Worm (Caenorhabditis elegans) whole organism, L4 larva: ENCODE measurements around the gene B0496.2.

Experiments
- F10B5.3 ChIP-seq: sonication (generic microtip); optimal IDR thresholded peaks from 2 replicates; lab custom pipeline; 2016; ENCODE audit warnings: mild to moderate bottlenecking, missing genetic modification characterization, missing compliant biosample characterization
- F26F4.8 ChIP-seq: fragments of 200-800 bp; sonication (Bioruptor generic); conservative IDR thresholded peaks from 2 replicates; pipeline ENCODE4 v1.3.6; 2022; ENCODE audit warnings: missing genetic modification characterization, missing compliant biosample characterization
- F37D6.2 ChIP-seq: sonication (generic microtip); optimal IDR thresholded peaks from 2 replicates; lab custom pipeline; 2016; ENCODE audit warnings: mild to moderate bottlenecking, missing genetic modification characterization, missing compliant biosample characterization
- F44E2.7 ChIP-seq: fragments of 200-800 bp; sonication (Bioruptor generic); IDR thresholded peaks from 2 replicates; pipeline ENCODE4 v2.1.2; 2022; ENCODE audit warnings: missing genetic modification characterization, missing compliant biosample characterization
- F49E8.2 ChIP-seq: sonication (generic microtip); optimal IDR thresholded peaks from 2 replicates; lab custom pipeline; 2016; ENCODE audit warnings: missing compliant biosample characterization, mild to moderate bottlenecking, missing genetic modification characterization, borderline replicate concordance
- T26A8.4 ChIP-seq: fragments of 200-800 bp; sonication (Bioruptor generic); IDR thresholded peaks from 2 replicates; pipeline ENCODE4 v1.3.6; 2022; ENCODE audit warnings: missing genetic modification characterization, missing compliant biosample characterization
- ZK546.5 ChIP-seq, 2 experiments: sonication (generic microtip); optimal IDR thresholded peaks; 2 replicates each; lab custom pipeline; 2017; ENCODE audit warnings: missing biosample characterization in 2 of 2, missing genetic modification characterization in 2 of 2
- aha-1 ChIP-seq: fragments of 150-350 bp; peaks from one replicate; lab custom pipeline; 2014; ENCODE audit warnings: missing biosample characterization, missing genetic modification characterization
- ama-1 ChIP-seq: fragments of 150-350 bp; optimal IDR thresholded peaks from 2 replicates; lab custom pipeline; 2014; ENCODE audit warnings: inconsistent platforms, mixed read lengths
- arid-1 ChIP-seq: fragments of 200-800 bp; sonication (Bioruptor generic); conservative IDR thresholded peaks from 2 replicates; pipeline ENCODE4 v1.3.6; 2022; ENCODE audit warnings: missing genetic modification reagents, missing genetic modification characterization, missing compliant biosample characterization
- attf-4 ChIP-seq: sonication (generic microtip); optimal IDR thresholded peaks from 3 replicates; lab custom pipeline; 2017; ENCODE audit warnings: missing biosample characterization, missing genetic modification characterization
- ceh-32 ChIP-seq: sonication (generic microtip); optimal IDR thresholded peaks from 2 replicates; lab custom pipeline; 2016; ENCODE audit warnings: mild to moderate bottlenecking, missing genetic modification characterization, missing compliant biosample characterization; ENCODE audit not compliant: poor library complexity
- ctbp-1 ChIP-seq: fragments of 200-800 bp; sonication (Bioruptor generic); IDR thresholded peaks from 2 replicates; pipeline ENCODE4 v1.3.6; 2022; ENCODE audit warnings: missing genetic modification reagents, missing genetic modification characterization, missing compliant biosample characterization
- daf-16 ChIP-seq, 3 experiments: sonication (generic microtip); optimal IDR thresholded peaks; 2 replicates each; lab custom pipeline; 2016 to 2017; ENCODE audit warnings: missing genetic modification characterization in 3 of 3, missing genetic modification reagents in 3 of 3, mild to moderate bottlenecking in 2 of 3, missing compliant biosample characterization in 2 of 3, missing biosample characterization in 1 of 3, moderate library complexity in 1 of 3
- dmd-8 ChIP-seq: fragments of 200-800 bp; sonication (Bioruptor generic); IDR thresholded peaks from 2 replicates; pipeline ENCODE4 v1.3.6; 2022; ENCODE audit warnings: missing genetic modification characterization, missing compliant biosample characterization
- dpl-1 ChIP-seq: fragments of 150-350 bp; optimal IDR thresholded peaks from 2 replicates; lab custom pipeline; 2014; ENCODE audit warnings: missing biosample characterization, missing genetic modification reagents, missing genetic modification characterization
- duxl-1 ChIP-seq: sonication (generic microtip); optimal IDR thresholded peaks from 2 replicates; lab custom pipeline; 2016; ENCODE audit warnings: mild to moderate bottlenecking, missing genetic modification characterization, moderate library complexity, missing compliant biosample characterization; ENCODE audit not compliant: poor library complexity
- dve-1 ChIP-seq: sonication (generic microtip); optimal IDR thresholded peaks from 2 replicates; lab custom pipeline; 2017; ENCODE audit warnings: antibody characterized with exemption, mild to moderate bottlenecking, missing genetic modification characterization, missing compliant biosample characterization; ENCODE audit not compliant: insufficient read depth
- egl-43 ChIP-seq: fragments of 200-800 bp; sonication (Bioruptor generic); IDR thresholded peaks from 2 replicates; pipeline ENCODE4 v1.3.6; 2022; ENCODE audit warnings: missing genetic modification reagents, missing genetic modification characterization, missing compliant biosample characterization
- hlh-11 ChIP-seq: fragments of 200-800 bp; sonication (Bioruptor generic); optimal IDR thresholded peaks from 2 replicates; lab custom pipeline; 2018; ENCODE audit warnings: mild to moderate bottlenecking, missing genetic modification characterization, missing compliant biosample characterization
- hmg-1.1 ChIP-seq: fragments of 200-800 bp; sonication (Bioruptor generic); IDR thresholded peaks from 2 replicates; pipeline ENCODE4 v1.3.6; 2022; ENCODE audit warnings: missing genetic modification reagents, missing genetic modification characterization, missing compliant biosample characterization
- lin-1 ChIP-seq: fragments of 200-800 bp; sonication (Bioruptor generic); IDR thresholded peaks from 2 replicates; pipeline ENCODE4 v1.3.6; 2022; ENCODE audit warnings: missing genetic modification reagents, missing genetic modification characterization, missing compliant biosample characterization
- lin-29 ChIP-seq: fragments of 200-800 bp; sonication (Bioruptor generic); IDR thresholded peaks from 2 replicates; pipeline ENCODE4 v1.3.6; 2022; ENCODE audit warnings: missing genetic modification reagents, missing genetic modification characterization, missing compliant biosample characterization
- lin-39 ChIP-seq: fragments of 150-350 bp; optimal IDR thresholded peaks from 2 replicates; lab custom pipeline; 2014; ENCODE audit warnings: missing biosample characterization, missing genetic modification reagents, missing genetic modification characterization
- madf-5 ChIP-seq, 2 experiments: fragments of 200-800 bp; sonication (Bioruptor generic); IDR thresholded peaks; 2 replicates each; pipeline ENCODE4 v1.3.6; 2022; ENCODE audit warnings: missing compliant biosample characterization in 2 of 2, missing genetic modification characterization in 2 of 2
- madf-9 ChIP-seq: fragments of 200-800 bp; sonication (Bioruptor generic); conservative IDR thresholded peaks from 2 replicates; pipeline ENCODE4 v1.3.6; 2022; ENCODE audit warnings: missing genetic modification reagents, missing genetic modification characterization, missing compliant biosample characterization
- nhr-11 ChIP-seq: fragments of 150-350 bp; optimal IDR thresholded peaks from 2 replicates; lab custom pipeline; 2014; ENCODE audit warnings: missing biosample characterization, missing genetic modification characterization
- nhr-25 ChIP-seq: sonication (generic microtip); optimal IDR thresholded peaks from 2 replicates; lab custom pipeline; 2017; ENCODE audit warnings: missing genetic modification characterization, mild to moderate bottlenecking, missing compliant biosample characterization, antibody characterized with exemption, moderate library complexity, borderline replicate concordance; ENCODE audit not compliant: insufficient read depth
- nhr-41 ChIP-seq: fragments of 200-800 bp; sonication (Bioruptor generic); IDR thresholded peaks from 2 replicates; pipeline ENCODE4 v1.3.6; 2022; ENCODE audit warnings: missing genetic modification reagents, missing genetic modification characterization, missing compliant biosample characterization
- nhr-42 ChIP-seq: fragments of 200-800 bp; sonication (Bioruptor generic); IDR thresholded peaks from 2 replicates; pipeline ENCODE4 v1.3.6; 2022; ENCODE audit warnings: missing genetic modification characterization, missing compliant biosample characterization
- nhr-48 ChIP-seq: sonication (generic microtip); optimal IDR thresholded peaks from 2 replicates; lab custom pipeline; 2016; ENCODE audit warnings: mild to moderate bottlenecking, missing genetic modification characterization, missing compliant biosample characterization
- nhr-6 ChIP-seq: fragments of 150-350 bp; optimal IDR thresholded peaks from 2 replicates; lab custom pipeline; 2014; ENCODE audit warnings: missing biosample characterization, missing genetic modification characterization
- nhr-77 ChIP-seq: fragments of 150-350 bp; optimal IDR thresholded peaks from 2 replicates; lab custom pipeline; 2014; ENCODE audit warnings: missing biosample characterization, missing genetic modification characterization
- pha-4 ChIP-seq, 2 experiments: fragments of 150-350 bp in 1 of 2; fragments of 200-800 bp in 1 of 2; sonication (Bioruptor generic) in 1 of 2; IDR thresholded peaks in 1 of 2; optimal IDR thresholded peaks in 1 of 2; 2 replicates each; pipeline versions ENCODE4 v1.3.6 to Lab custom; 2014 to 2022; ENCODE audit warnings: missing genetic modification characterization in 2 of 2, missing genetic modification reagents in 2 of 2, missing biosample characterization in 1 of 2, missing compliant biosample characterization in 1 of 2
- php-3 ChIP-seq: fragments of 200-800 bp; sonication (Bioruptor generic); IDR thresholded peaks from 2 replicates; pipeline ENCODE4 v1.3.6; 2022; ENCODE audit warnings: missing genetic modification reagents, missing genetic modification characterization, missing compliant biosample characterization
- pqm-1 ChIP-seq: sonication (generic microtip); optimal IDR thresholded peaks from 2 replicates; lab custom pipeline; 2017; ENCODE audit warnings: missing biosample characterization, missing genetic modification characterization
- rbr-2 ChIP-seq: sonication (generic microtip); optimal IDR thresholded peaks from 2 replicates; lab custom pipeline; 2016; ENCODE audit warnings: missing genotype, missing genetic modification characterization, missing compliant biosample characterization
- set-16 ChIP-seq: fragments of 200-800 bp; sonication (Bioruptor generic); IDR thresholded peaks from 2 replicates; pipeline ENCODE4 v1.3.6; 2022; ENCODE audit warnings: missing genetic modification reagents, missing genetic modification characterization, missing compliant biosample characterization
- tag-97 ChIP-seq: fragments of 200-800 bp; sonication (Bioruptor generic); IDR thresholded peaks from 2 replicates; pipeline ENCODE4 v1.3.6; 2022; ENCODE audit warnings: missing genetic modification characterization, missing compliant biosample characterization
- unc-62 ChIP-seq, 3 experiments: fragments of 150-350 bp in 1 of 3; sonication (generic microtip); optimal IDR thresholded peaks in 2 of 3; peaks in 1 of 3; 1 replicate in 1 of 3; 2 replicates in 2 of 3; lab custom pipeline; 2014 to 2017; ENCODE audit warnings: missing biosample characterization in 3 of 3, missing genetic modification characterization in 3 of 3, missing genetic modification reagents in 3 of 3, missing genotype in 1 of 3
- vab-7 ChIP-seq: fragments of 200-800 bp; sonication (Bioruptor generic); IDR thresholded peaks from 2 replicates; pipeline ENCODE4 v1.3.6; 2022; ENCODE audit warnings: missing genetic modification reagents, missing genetic modification characterization, missing compliant biosample characterization
- zfp-2 ChIP-seq: sonication (generic microtip); optimal IDR thresholded peaks from 2 replicates; lab custom pipeline; 2016; ENCODE audit warnings: mild to moderate bottlenecking, missing genetic modification characterization, missing compliant biosample characterization
- ztf-11 ChIP-seq: fragments of 150-350 bp; optimal IDR thresholded peaks from 2 replicates; lab custom pipeline; 2014; ENCODE audit warnings: missing biosample characterization, missing genetic modification characterization

Gene B0496.2

DNA sequence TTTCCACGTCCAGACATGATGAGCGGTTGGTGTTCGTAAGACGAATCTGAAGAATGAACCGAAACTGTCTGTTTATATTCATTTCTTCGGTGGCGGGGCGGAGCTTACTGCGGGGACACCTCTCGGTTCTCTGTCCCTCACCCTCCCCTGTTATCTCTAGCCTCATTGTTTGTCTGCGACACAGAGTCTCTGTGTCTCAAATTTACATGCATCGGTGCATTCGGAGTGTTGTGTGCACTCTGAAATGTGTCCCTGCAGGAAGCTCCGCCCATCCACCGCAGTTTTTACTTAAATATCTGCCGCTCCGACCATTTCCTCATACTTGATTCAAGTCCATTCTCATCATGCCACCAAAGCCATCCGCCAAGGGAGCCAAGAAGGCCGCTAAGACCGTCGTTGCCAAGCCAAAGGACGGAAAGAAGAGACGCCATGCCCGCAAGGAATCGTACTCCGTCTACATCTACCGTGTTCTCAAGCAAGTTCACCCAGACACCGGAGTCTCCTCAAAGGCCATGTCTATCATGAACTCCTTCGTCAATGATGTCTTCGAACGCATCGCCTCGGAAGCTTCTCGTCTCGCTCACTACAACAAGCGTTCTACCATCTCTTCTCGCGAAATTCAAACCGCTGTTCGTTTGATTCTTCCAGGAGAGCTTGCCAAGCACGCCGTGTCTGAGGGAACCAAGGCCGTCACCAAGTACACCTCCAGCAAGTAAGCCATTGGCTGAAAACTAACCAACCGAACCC lies 38.7 kb downstream of the B0496.2 start, which contains the start of the genes his-61 and his-62 (continued):
- peak; percentile 70 for TF ChIP-seq T26A8.4 (GFP tag; lab: Robert Waterston, UW)
- TF ChIP-seq pqm-1 (tag; lab: Kevin White, UChicago) = peak; percentile 30
- TF ChIP-seq aha-1 (tag; lab: Kevin White, UChicago) = peak; percentile 82
- TF ChIP-seq, all 104 proteins: peak for 44

DNA sequence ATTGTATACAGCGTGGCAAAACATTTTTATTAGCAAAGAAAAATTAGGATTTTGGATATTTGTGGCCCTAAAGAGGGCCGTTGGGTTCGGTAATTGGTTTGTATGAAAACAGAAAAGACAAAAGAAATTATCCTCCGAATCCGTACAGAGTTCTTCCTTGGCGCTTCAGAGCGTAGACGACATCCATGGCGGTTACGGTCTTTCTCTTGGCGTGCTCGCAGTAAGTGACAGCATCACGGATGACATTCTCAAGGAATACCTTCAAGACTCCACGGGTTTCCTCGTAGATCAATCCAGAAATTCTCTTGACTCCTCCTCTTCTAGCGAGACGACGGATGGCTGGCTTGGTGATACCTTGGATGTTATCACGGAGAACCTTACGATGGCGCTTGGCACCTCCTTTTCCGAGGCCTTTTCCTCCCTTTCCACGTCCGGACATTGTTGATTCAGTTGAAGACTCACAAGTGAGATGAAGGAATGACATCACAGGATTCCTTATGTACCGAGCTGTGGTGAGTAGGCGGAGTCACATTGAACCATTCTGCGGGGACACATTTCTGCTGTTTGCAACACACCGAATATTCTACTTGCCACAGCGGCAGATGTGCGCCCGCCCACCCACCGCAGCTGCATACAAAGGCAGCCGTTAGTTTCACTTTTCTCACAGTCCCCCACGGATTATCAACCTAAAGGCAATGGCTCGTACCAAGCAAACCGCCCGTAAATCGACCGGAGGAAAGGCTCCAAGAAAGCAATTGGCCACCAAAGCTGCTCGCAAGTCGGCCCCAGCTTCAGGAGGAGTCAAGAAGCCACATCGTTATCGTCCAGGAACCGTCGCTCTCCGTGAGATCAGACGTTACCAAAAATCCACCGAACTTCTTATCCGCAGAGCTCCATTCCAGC lies 40.1 kb downstream of the B0496.2 start, which contains the start of the genes his-60 and his-59:
his-60 (minus strand) TSS at position 439 of the 903 bp plus-strand sequence.
his-59 (plus strand) TSS at position 696 of the 903 bp plus-strand sequence.
- TF ChIP-seq dpl-1 (peak; percentile 43), nhr-42 (peak; percentile 46; the same call in 1 of the 2 replicates), hmg-1.1 (peak; percentile 23; the same call in 1 of the 2 replicates), rbr-2 (peak; percentile 55), ctbp-1 (no peak), set-16 (peak; percentile 71), ama-1 (lab: Kevin White, UChicago) (peak; percentile 50), egl-43 (peak; percentile 77), nhr-48 (peak; percentile 82), unc-62 (GFP tag; optimal IDR thresholded peaks at IDR 0.05 in 1 of 2; lab: Kevin White, UChicago) (no peak), unc-62 (tag; optimal IDR thresholded peaks at IDR 0.05; lab: Kevin White, UChicago) (no peak), zfp-2 (tag; lab: Kevin White, UChicago) (no peak), F10B5.3 (tag; lab: Kevin White, UChicago) (no peak), ZK546.5 (tag; optimal IDR thresholded peaks at IDR 0.05; lab: Kevin White, UChicago) (no peak), arid-1 (peak; percentile 71), aha-1 (tag; lab: Kevin White, UChicago) (peak; percentile 51), attf-4 (no peak), tag-97 (GFP tag; lab: Robert Waterston, UW) (no peak), nhr-77 (tag; lab: Kevin White, UChicago) (no peak), madf-5 (GFP tag; IDR thresholded peaks at IDR 0.05; lab: Robert Waterston, UW) (no peak), ceh-32 (tag; lab: Kevin White, UChicago) (no peak), F49E8.2 (peak; percentile 89), nhr-11 (no peak), php-3 (GFP tag; lab: Robert Waterston, UW) (peak; percentile 59; the same call in 1 of the 2 replicates), F44E2.7 (GFP tag; lab: Robert Waterston, UW) (peak; percentile 77; the same call in 1 of the 2 replicates), dve-1 (tag; lab: Kevin White, UChicago) (peak; percentile 98), dmd-8 (GFP tag; lab: Robert Waterston, UW) (peak; percentile 84), madf-9 (GFP tag; lab: Robert Waterston, UW) (no peak), daf-16 (GFP tag; optimal IDR thresholded peaks at IDR 0.05; lab: Kevin White, UChicago) (no peak), daf-16 (tag; optimal IDR thresholded peaks at IDR 0.05; lab: Kevin White, UChicago) (peak; percentile 62), nhr-41 (GFP tag; lab: Robert Waterston, UW) (no peak), duxl-1 (tag; lab: Kevin White, UChicago) (no peak), vab-7 (peak; percentile 64), pha-4 (GFP tag; IDR thresholded peaks at IDR 0.05; lab: Robert Waterston, UW) (peak; percentile 21), pha-4 (tag; optimal IDR thresholded peaks at IDR 0.05; lab: Kevin White, UChicago) (no peak), lin-39 (tag; lab: Kevin White, UChicago) (no peak), ztf-11 (tag; lab: Kevin White, UChicago) (no peak), nhr-6 (tag; lab: Kevin White, UChicago) (peak; percentile 82), F37D6.2 (tag; lab: Kevin White, UChicago) (no peak), F26F4.8 (GFP tag; lab: Robert Waterston, UW) (peak; percentile 63), nhr-25 (tag; lab: Kevin White, UChicago) (peak; percentile 27), lin-1 (GFP tag; lab: Robert Waterston, UW) (peak; percentile 37; the same call in 1 of the 2 replicates), hlh-11 (tag; lab: Kevin White, UChicago) (peak; percentile 76), lin-29 (GFP tag; lab: Robert Waterston, UW) (no peak)
